Worm (Caenorhabditis elegans) whole organism, L4 larva: ENCODE data around the gene npr-7.

ENCODE experiments used
- F10B5.3 ChIP-seq: sonication (generic microtip); optimal IDR thresholded peaks from 2 replicates; lab custom pipeline; 2016; ENCODE audit warnings: mild to moderate bottlenecking, missing genetic modification characterization, missing compliant biosample characterization
- ces-1 ChIP-seq: fragments of 150-350 bp; sonication (generic microtip); optimal IDR thresholded peaks from 4 replicates; lab custom pipeline; 2014; ENCODE audit warnings: missing biosample characterization, missing genetic modification reagents, missing genetic modification characterization

DNA sequence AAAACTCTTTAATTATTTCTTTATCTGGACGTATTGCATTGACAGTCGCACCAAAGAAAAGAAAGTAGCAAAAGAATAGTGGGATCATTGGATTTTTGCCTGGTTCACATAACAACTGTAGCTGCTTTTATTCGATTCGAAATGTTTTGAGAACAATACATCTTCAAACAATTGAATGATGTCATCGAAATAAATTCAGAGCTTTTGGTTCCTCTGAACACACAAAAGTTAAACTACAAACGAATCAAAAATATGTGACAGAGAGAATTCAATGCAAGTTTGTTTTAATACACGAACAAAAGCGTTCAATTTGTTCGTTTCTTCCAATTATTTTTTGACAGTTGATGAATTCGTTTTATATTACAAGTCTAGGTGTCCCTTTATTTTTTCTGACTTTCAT lies 7.8 kb downstream of the npr-7 start, which contains the start of gene H29C22.1:
- no peak for TF ChIP-seq ces-1
- TF ChIP-seq F10B5.3 (tag; lab: Kevin White, UChicago) = no peak
